Fruit fly (Drosophila melanogaster): ENCODE data around the gene CG31709.
A peak's percentile ranks its signal among the peaks of the same experiment; 100 is the strongest.

Gene CG31709

dm6 chr2L:9607997-9608563 is 28.6 kb upstream of the CG31709 start, which contains the start of gene gcm2 (continued):
- no peak for TF ChIP-seq CG6272 (GFP tag; IDR thresholded peaks at IDR 0.05)
- peak; percentile 47 to 82 for TF ChIP-seq Trl (optimal IDR thresholded peaks at IDR 0.05)
- TF ChIP-seq Trl (GFP tag; optimal IDR thresholded peaks at IDR 0.05), result no peak
- TF ChIP-seq Jarid2 (GFP tag; optimal IDR thresholded peaks at IDR 0.05), result peak; percentile 47
- no peak for TF ChIP-seq CoRest (tag; optimal IDR thresholded peaks at IDR 0.05)
- TF ChIP-seq Ssrp (tag; optimal IDR thresholded peaks at IDR 0.05), result no peak
- peak; percentile 49 for TF ChIP-seq Deaf1 (tag; optimal IDR thresholded peaks at IDR 0.05)
- TF ChIP-seq Xbp1 (GFP tag; optimal IDR thresholded peaks at IDR 0.05), result no peak
- no peak for TF ChIP-seq lov (optimal IDR thresholded peaks at IDR 0.05)
- 0 out of 3 replicates have a peak, but pooled peaks have one; percentile 4 for TF ChIP-seq lov (GFP tag; IDR thresholded peaks at IDR 0.05)
- TF ChIP-seq nerfin-1 (tag; optimal IDR thresholded peaks at IDR 0.05), result peak; percentile 64
- TF ChIP-seq Nf-YB (GFP tag; optimal IDR thresholded peaks at IDR 0.05), result peak; percentile 96
- no peak for TF ChIP-seq CG2875 (GFP tag; optimal IDR thresholded peaks at IDR 0.05)
- TF ChIP-seq Fer3 (tag; optimal IDR thresholded peaks at IDR 0.05), result no peak
- no peak for TF ChIP-seq CG3726 (GFP tag; IDR thresholded peaks at IDR 0.05)
- TF ChIP-seq danr (GFP tag; IDR thresholded peaks at IDR 0.05), result no peak
- no peak for TF ChIP-seq CG18764 (GFP tag; optimal IDR thresholded peaks at IDR 0.05)
- no peak for TF ChIP-seq CG3065 (GFP tag; optimal IDR thresholded peaks at IDR 0.05)
- TF ChIP-seq chn (GFP tag; optimal IDR thresholded peaks at IDR 0.05), result no peak
- TF ChIP-seq Mrtf (GFP tag; IDR thresholded peaks at IDR 0.05), result no peak
- TF ChIP-seq kni (GFP tag; optimal IDR thresholded peaks at IDR 0.05), result no peak
- TF ChIP-seq CG16779 (GFP tag; IDR thresholded peaks at IDR 0.05), result 0 out of 2 replicates have a peak, but pooled peaks have one; percentile 15
- no peak for TF ChIP-seq Vsx1 (GFP tag; optimal IDR thresholded peaks at IDR 0.05)
- TF ChIP-seq CG13894 (tag; optimal IDR thresholded peaks at IDR 0.05), result no peak
- no peak for TF ChIP-seq CG4404 (GFP tag; IDR thresholded peaks at IDR 0.05)
- no peak for TF ChIP-seq ATbp (GFP tag; optimal IDR thresholded peaks at IDR 0.05)
- no peak for TF ChIP-seq tgo (GFP tag; IDR thresholded peaks at IDR 0.05)
- no peak for TF ChIP-seq amos (GFP tag; IDR thresholded peaks at IDR 0.05; ENCODE audit: partially characterized antibody)
- no peak for TF ChIP-seq bsh (GFP tag; optimal IDR thresholded peaks at IDR 0.05)
- TF ChIP-seq fd96Cb (tag; optimal IDR thresholded peaks at IDR 0.05), result no peak
- no peak for TF ChIP-seq Nf-YA (GFP tag; IDR thresholded peaks at IDR 0.05)
- TF ChIP-seq Optix (GFP tag; IDR thresholded peaks at IDR 0.05), result no peak
- no peak for TF ChIP-seq yki (optimal IDR thresholded peaks at IDR 0.05)
- TF ChIP-seq CG4282 (GFP tag; optimal IDR thresholded peaks at IDR 0.05), result no peak
- TF ChIP-seq cg (GFP tag; optimal IDR thresholded peaks at IDR 0.05), result peak; percentile 60
- TF ChIP-seq CG14965 (GFP tag; optimal IDR thresholded peaks at IDR 0.05; ENCODE audit: borderline replicate concordance), result no peak
- no peak for TF ChIP-seq bbx (GFP tag; IDR thresholded peaks at IDR 0.05; ENCODE audit: partially characterized antibody)
- no peak for TF ChIP-seq TFAM (GFP tag; optimal IDR thresholded peaks at IDR 0.05)
- no peak for TF ChIP-seq salm (tag; optimal IDR thresholded peaks at IDR 0.05)
- TF ChIP-seq Hmr (GFP tag; optimal IDR thresholded peaks at IDR 0.05), result no peak
- no peak for TF ChIP-seq CG14860 (GFP tag; IDR thresholded peaks at IDR 0.05; ENCODE audit: partially characterized antibody)
- no peak for TF ChIP-seq CG7928 (GFP tag; optimal IDR thresholded peaks at IDR 0.05)
- TF ChIP-seq Hr39 (optimal IDR thresholded peaks at IDR 0.05), result no peak
- no peak for TF ChIP-seq dan (GFP tag; IDR thresholded peaks at IDR 0.05)
- no peak for TF ChIP-seq Eip74EF (GFP tag; optimal IDR thresholded peaks at IDR 0.05)
- peak; percentile 98 for TF ChIP-seq gcm (GFP tag; optimal IDR thresholded peaks at IDR 0.05)
- TF ChIP-seq btn (GFP tag; optimal IDR thresholded peaks at IDR 0.05), result no peak
- TF ChIP-seq insv (GFP tag; optimal IDR thresholded peaks at IDR 0.05), result no peak
- no peak for TF ChIP-seq CG13424 (tag; optimal IDR thresholded peaks at IDR 0.05)
- TF ChIP-seq jing (GFP tag; optimal IDR thresholded peaks at IDR 0.05), result no peak
- no peak for TF ChIP-seq CG4328 (GFP tag; optimal IDR thresholded peaks at IDR 0.05)

Data from whole organism, embryonic.